Fruit fly (Drosophila melanogaster) whole organism, embryonic: ENCODE data around the gene ND-39.
A peak's percentile ranks its signal among the peaks of the same experiment; 100 is the strongest.

Experiments used
- BEAF-32 ChIP-seq: fragments of 200-800 bp; sonication (Bioruptor generic); optimal IDR thresholded peaks from 3 replicates; lab custom pipeline; 2017; ENCODE audit warnings: missing biosample characterization, missing genetic modification characterization, mild to moderate bottlenecking, moderate library complexity, missing genetic modification reagents
- Blimp-1 ChIP-seq: fragments of 200-800 bp; sonication (Bioruptor generic); optimal IDR thresholded peaks from 3 replicates; lab custom pipeline; 2018; ENCODE audit warnings: missing biosample characterization, missing genetic modification characterization, mild to moderate bottlenecking, moderate library complexity, missing genetic modification reagents
- CG11247 ChIP-seq: fragments of 200-800 bp; sonication (Bioruptor generic); IDR thresholded peaks from 2 replicates; pipeline ENCODE4 v1.3.6; 2022; ENCODE audit warnings: missing biosample characterization, missing genetic modification characterization
- CG13775 ChIP-seq: fragments of 200-800 bp; sonication (Bioruptor generic); optimal IDR thresholded peaks from 3 replicates; lab custom pipeline; 2017; ENCODE audit warnings: missing biosample characterization, mild to moderate bottlenecking, missing genetic modification characterization
- CG17186 ChIP-seq: fragments of 200-800 bp; sonication (Bioruptor generic); optimal IDR thresholded peaks from 3 replicates; lab custom pipeline; 2017; ENCODE audit warnings: missing biosample characterization, missing genetic modification reagents, missing genetic modification characterization
- CG18476 ChIP-seq: fragments of 200-800 bp; sonication (Bioruptor generic); optimal IDR thresholded peaks from 2 replicates; lab custom pipeline; 2016; ENCODE audit warnings: missing biosample characterization, mild to moderate bottlenecking, missing genetic modification characterization
- CG2712 ChIP-seq: fragments of 200-800 bp; optimal IDR thresholded peaks from 3 replicates; lab custom pipeline; 2019; ENCODE audit warnings: missing biosample characterization, mild to moderate bottlenecking, missing genetic modification characterization, moderate library complexity
- CG2875 ChIP-seq: fragments of 200-800 bp; sonication (Bioruptor generic); optimal IDR thresholded peaks from 2 replicates; lab custom pipeline; 2017; ENCODE audit warnings: missing biosample characterization, mild to moderate bottlenecking, missing genetic modification characterization, missing genetic modification reagents
- CG30020 ChIP-seq: fragments of 200-800 bp; optimal IDR thresholded peaks from 2 replicates; lab custom pipeline; 2019; ENCODE audit warnings: missing biosample characterization, mild to moderate bottlenecking, missing genetic modification characterization, moderate library complexity
- CG33213 ChIP-seq: fragments of 200-800 bp; sonication (Bioruptor generic); optimal IDR thresholded peaks from 3 replicates; lab custom pipeline; 2016; ENCODE audit warnings: missing biosample characterization, missing genetic modification characterization
- CG3847 ChIP-seq: fragments of 200-800 bp; sonication (Bioruptor generic); IDR thresholded peaks from 2 replicates; pipeline ENCODE4 v1.3.6; 2022; ENCODE audit warnings: missing biosample characterization, missing genetic modification characterization
- CG4617 ChIP-seq: fragments of 200-800 bp; sonication (Bioruptor generic); optimal IDR thresholded peaks from 3 replicates; lab custom pipeline; 2016; ENCODE audit warnings: missing biosample characterization, missing genetic modification characterization, borderline replicate concordance
- CG6272 ChIP-seq: fragments of 200-800 bp; sonication (Bioruptor generic); IDR thresholded peaks from 2 replicates; pipeline ENCODE4 v1.3.6; 2022; ENCODE audit warnings: missing biosample characterization, missing genetic modification characterization
- CG7372 ChIP-seq: fragments of 200-800 bp; sonication (Bioruptor generic); IDR thresholded peaks from 2 replicates; pipeline ENCODE4 v1.3.6; 2022; ENCODE audit warnings: missing biosample characterization, missing genetic modification characterization
- CG7786 ChIP-seq: fragments of 200-800 bp; sonication (Bioruptor generic); optimal IDR thresholded peaks from 2 replicates; lab custom pipeline; 2016; ENCODE audit warnings: missing biosample characterization, missing genetic modification characterization
- CG8478 ChIP-seq: fragments of >200 bp; optimal IDR thresholded peaks from 2 replicates; lab custom pipeline; 2018
- Dfd ChIP-seq, 2 experiments: fragments of >200 bp; optimal IDR thresholded peaks; 2 replicates each; lab custom pipeline; 2017; ENCODE audit warnings: missing biosample characterization in 2 of 2, missing genetic modification characterization in 2 of 2
- Ets65A ChIP-seq: fragments of 200-800 bp; sonication (Bioruptor generic); peaks from one replicate; lab custom pipeline; 2016; ENCODE audit warnings: missing biosample characterization, missing genetic modification characterization
- Hr39 ChIP-seq: fragments of >200 bp; optimal IDR thresholded peaks from 2 replicates; lab custom pipeline; 2017
- Lpt ChIP-seq: fragments of >200 bp; optimal IDR thresholded peaks from 2 replicates; lab custom pipeline; 2018; ENCODE audit warnings: missing biosample characterization, missing genetic modification characterization
- MBD-R2 ChIP-seq: fragments of 200-800 bp; sonication (Bioruptor generic); IDR thresholded peaks from 2 replicates; pipeline ENCODE4 v1.3.6; 2022; ENCODE audit warnings: missing biosample characterization, missing genetic modification characterization
- Mrtf ChIP-seq: fragments of 200-800 bp; sonication (Bioruptor generic); IDR thresholded peaks from 3 replicates; pipeline ENCODE4 v1.3.6; 2022; ENCODE audit warnings: missing biosample characterization, missing genetic modification characterization
- Neu2 ChIP-seq: fragments of 200-800 bp; sonication (Bioruptor generic); optimal IDR thresholded peaks from 3 replicates; lab custom pipeline; 2016; ENCODE audit warnings: missing biosample characterization, missing genetic modification characterization, borderline replicate concordance
- Nf-YB ChIP-seq: fragments of 200-800 bp; sonication (Bioruptor generic); optimal IDR thresholded peaks from 3 replicates; lab custom pipeline; 2019; ENCODE audit warnings: missing biosample characterization, mild to moderate bottlenecking, missing genetic modification characterization, moderate library complexity
- Ssrp ChIP-seq: fragments of 200-800 bp; sonication (Bioruptor generic); optimal IDR thresholded peaks from 2 replicates; lab custom pipeline; 2018; ENCODE audit warnings: missing biosample characterization, mild to moderate bottlenecking, missing genetic modification characterization, moderate library complexity
- Xbp1 ChIP-seq: fragments of 200-800 bp; sonication (Bioruptor generic); optimal IDR thresholded peaks from 3 replicates; lab custom pipeline; 2016; ENCODE audit warnings: missing biosample characterization, mild to moderate bottlenecking, missing genetic modification characterization
- YL-1 ChIP-seq: fragments of 200-800 bp; sonication (Bioruptor generic); optimal IDR thresholded peaks from 3 replicates; lab custom pipeline; 2017; ENCODE audit warnings: missing biosample characterization, mild to moderate bottlenecking, missing genetic modification characterization
- chif ChIP-seq, 2 experiments: fragments of 200-800 bp; sonication (Bioruptor generic); optimal IDR thresholded peaks; 3 replicates each; lab custom pipeline; 2016; ENCODE audit warnings: missing biosample characterization in 2 of 2, missing genetic modification characterization in 2 of 2
- chm ChIP-seq: fragments of 200-800 bp; sonication (Bioruptor generic); IDR thresholded peaks from 2 replicates; pipeline ENCODE4 v1.3.6; 2022; ENCODE audit warnings: missing biosample characterization, missing genetic modification characterization
- corto ChIP-seq: fragments of 200-800 bp; sonication (Bioruptor generic); optimal IDR thresholded peaks from 2 replicates; lab custom pipeline; 2016; ENCODE audit warnings: missing biosample characterization, mild to moderate bottlenecking, missing genetic modification characterization, moderate library complexity
- crc ChIP-seq: fragments of 200-800 bp; sonication (Bioruptor generic); optimal IDR thresholded peaks from 2 replicates; lab custom pipeline; 2016; ENCODE audit warnings: missing biosample characterization, missing genetic modification characterization
- da ChIP-seq: fragments of 200-800 bp; sonication (Bioruptor generic); optimal IDR thresholded peaks from 2 replicates; lab custom pipeline; 2016; ENCODE audit warnings: missing biosample characterization, missing genetic modification characterization
- dati ChIP-seq: fragments of 200-800 bp; sonication (Bioruptor generic); IDR thresholded peaks from 2 replicates; pipeline ENCODE4 v1.3.6; 2022; ENCODE audit warnings: missing biosample characterization, missing genetic modification characterization
- ewg ChIP-seq: fragments of 200-800 bp; sonication (Bioruptor generic); optimal IDR thresholded peaks from 3 replicates; lab custom pipeline; 2017; ENCODE audit warnings: mild to moderate bottlenecking, missing biosample characterization, missing genetic modification reagents, missing genetic modification characterization
- eyg ChIP-seq: fragments of 200-800 bp; sonication (Bioruptor generic); optimal IDR thresholded peaks from 3 replicates; lab custom pipeline; 2016; ENCODE audit warnings: missing biosample characterization, missing genetic modification characterization
- fd102C ChIP-seq: fragments of 200-800 bp; sonication (Bioruptor generic); optimal IDR thresholded peaks from 2 replicates; lab custom pipeline; 2018; ENCODE audit warnings: missing biosample characterization, mild to moderate bottlenecking, missing genetic modification characterization, moderate library complexity
- fd64A ChIP-seq: fragments of 200-800 bp; sonication (Bioruptor generic); optimal IDR thresholded peaks from 3 replicates; lab custom pipeline; 2018; ENCODE audit warnings: missing biosample characterization, mild to moderate bottlenecking, missing genetic modification characterization
- gem ChIP-seq: fragments of 200-800 bp; sonication (Bioruptor generic); optimal IDR thresholded peaks from 2 replicates; lab custom pipeline; 2019; ENCODE audit warnings: missing biosample characterization, mild to moderate bottlenecking, missing genetic modification characterization, moderate library complexity
- grau ChIP-seq: fragments of 200-800 bp; optimal IDR thresholded peaks from 3 replicates; lab custom pipeline; 2019; ENCODE audit warnings: missing biosample characterization, mild to moderate bottlenecking, missing genetic modification characterization, moderate library complexity
- h ChIP-seq: fragments of >200 bp; optimal IDR thresholded peaks from 2 replicates; lab custom pipeline; 2017
- lab ChIP-seq: fragments of 200-800 bp; sonication (Bioruptor generic); optimal IDR thresholded peaks from 3 replicates; lab custom pipeline; 2017; ENCODE audit warnings: missing biosample characterization, missing genetic modification characterization, mild to moderate bottlenecking, moderate library complexity, missing genetic modification reagents
- lmd ChIP-seq: fragments of 200-800 bp; sonication (Bioruptor generic); IDR thresholded peaks from 2 replicates; pipeline ENCODE4 v1.3.6; 2022; ENCODE audit warnings: missing biosample characterization, missing genetic modification characterization
- pros ChIP-seq: fragments of 200-800 bp; sonication (Bioruptor generic); optimal IDR thresholded peaks from 3 replicates; lab custom pipeline; 2019; ENCODE audit warnings: missing biosample characterization, mild to moderate bottlenecking, missing genetic modification characterization, moderate library complexity
- ranshi ChIP-seq: fragments of 200-800 bp; sonication (Bioruptor generic); IDR thresholded peaks from 2 replicates; pipeline ENCODE4 v1.3.6; 2022; ENCODE audit warnings: missing biosample characterization, missing genetic modification characterization
- shn ChIP-seq: fragments of 200-800 bp; sonication (Bioruptor generic); optimal IDR thresholded peaks from 3 replicates; lab custom pipeline; 2016; ENCODE audit warnings: missing biosample characterization, missing genetic modification characterization
- slou ChIP-seq: fragments of 200-800 bp; sonication (Bioruptor generic); optimal IDR thresholded peaks from 3 replicates; lab custom pipeline; 2016; ENCODE audit warnings: missing biosample characterization, missing genetic modification characterization
- sr ChIP-seq: fragments of 200-800 bp; sonication (Bioruptor generic); IDR thresholded peaks from 3 replicates; pipeline ENCODE4 v1.3.6; 2022; ENCODE audit warnings: missing biosample characterization, missing genetic modification characterization
- stc ChIP-seq: fragments of 200-800 bp; sonication (Bioruptor generic); IDR thresholded peaks from 2 replicates; pipeline ENCODE4 v1.3.6; 2022; ENCODE audit warnings: missing biosample characterization, missing genetic modification characterization
- tio ChIP-seq: fragments of 200-800 bp; sonication (Bioruptor generic); optimal IDR thresholded peaks from 2 replicates; lab custom pipeline; 2017; ENCODE audit warnings: missing biosample characterization, missing genetic modification characterization, inconsistent platforms
- zen2 ChIP-seq: fragments of 200-800 bp; sonication (Bioruptor generic); IDR thresholded peaks from 3 replicates; pipeline ENCODE4 v1.3.6; 2022; ENCODE audit warnings: missing biosample characterization, missing genetic modification characterization; ENCODE audit not compliant: partially characterized antibody

The ND-39 gene

DNA sequence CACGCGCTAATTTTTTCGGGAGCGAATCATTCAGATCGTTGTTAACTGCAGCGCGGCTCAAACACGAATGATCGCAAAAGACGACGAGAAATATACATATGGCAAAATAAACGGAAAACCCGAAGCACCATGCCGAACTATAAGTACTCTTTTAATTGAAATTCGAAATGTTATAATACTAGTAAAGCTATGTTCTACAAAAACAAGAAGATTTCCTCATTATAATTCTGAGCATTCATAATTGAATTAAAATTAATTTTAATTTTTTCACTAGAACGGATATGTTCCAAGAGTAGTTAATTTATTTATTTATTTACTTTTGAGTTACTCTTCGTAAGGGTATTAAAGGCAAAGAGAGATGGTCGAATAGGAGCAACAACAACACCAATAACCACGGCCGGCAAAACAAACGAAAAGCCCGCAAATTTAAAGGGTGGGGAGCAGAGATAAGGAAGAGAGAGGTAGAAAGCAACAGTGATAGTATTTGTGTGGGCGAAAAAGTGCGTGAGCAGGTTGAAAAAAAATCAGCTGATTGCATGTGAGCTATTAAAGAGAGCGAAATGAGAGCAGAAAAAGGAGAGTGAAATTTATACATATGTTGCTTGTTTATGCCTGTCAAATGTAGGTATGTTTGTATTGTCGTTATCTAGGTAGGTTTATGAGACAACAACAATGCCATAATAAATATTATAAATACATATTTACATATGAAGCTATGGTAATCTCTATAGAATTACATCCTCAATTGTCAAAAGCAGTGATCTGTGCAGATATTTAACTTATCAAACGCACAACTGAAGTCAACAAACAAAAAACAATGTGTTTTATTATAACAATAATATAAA is 1.8 kb downstream of the ND-39 start (continued):
- TF ChIP-seq dati (GFP tag; lab: Robert Waterston, UW) (no peak), Blimp-1 (GFP tag; lab: Kevin White, UChicago) (peak; percentile 42), CG3847 (GFP tag; lab: Robert Waterston, UW) (peak; percentile 72), slou (GFP tag; lab: Kevin White, UChicago) (no peak), Hr39 (no peak), YL-1 (GFP tag; lab: Kevin White, UChicago) (no peak), CG18476 (GFP tag; lab: Kevin White, UChicago) (no peak), CG33213 (GFP tag; lab: Kevin White, UChicago) (peak; percentile 4), fd64A (GFP tag; lab: Kevin White, UChicago) (peak; percentile 58), h (lab: Kevin White, UChicago) (no peak), zen2 (GFP tag; lab: Robert Waterston, UW) (no peak), CG17186 (GFP tag; lab: Kevin White, UChicago) (no peak), da (GFP tag; lab: Kevin White, UChicago) (no peak), CG4617 (GFP tag; lab: Kevin White, UChicago) (peak; percentile 23), Neu2 (no peak), ranshi (GFP tag; lab: Robert Waterston, UW) (peak; percentile 48; the same call in 1 of the 2 replicates), Ssrp (peak; percentile 56), CG30020 (tag; lab: Kevin White, UChicago) (no peak), eyg (GFP tag; lab: Kevin White, UChicago) (peak; percentile 39), CG6272 (GFP tag; lab: Robert Waterston, UW) (no peak), corto (GFP tag; lab: Kevin White, UChicago) (peak; percentile 59), tio (GFP tag; lab: Kevin White, UChicago) (peak; percentile 53), chm (GFP tag; lab: Robert Waterston, UW) (peak; percentile 38; the same call in 1 of the 2 replicates), Lpt (GFP tag; lab: Kevin White, UChicago) (no peak), Mrtf (GFP tag; lab: Robert Waterston, UW) (peak; percentile 64; the same call in 1 of the 3 replicates), ewg (GFP tag; lab: Kevin White, UChicago) (peak; percentile 15), stc (GFP tag; lab: Robert Waterston, UW) (peak; percentile 84), Ets65A (GFP tag; lab: Kevin White, UChicago) (peak; percentile 90), sr (GFP tag; lab: Robert Waterston, UW) (peak; percentile 96)

- TF ChIP-seq CG11247 (GFP tag; lab: Robert Waterston, UW) (no peak), CG7786 (peak; percentile 3), crc (peak; percentile 11), Nf-YB (peak; percentile 4), chm (GFP tag; lab: Robert Waterston, UW) (no peak), MBD-R2 (GFP tag; lab: Robert Waterston, UW) (no peak), lab (GFP tag; lab: Kevin White, UChicago) (peak; percentile 64), CG2875 (GFP tag; lab: Kevin White, UChicago) (no peak), chif (GFP tag; optimal IDR thresholded peaks at IDR 0.05; lab: Kevin White, UChicago) (no peak), shn (GFP tag; lab: Kevin White, UChicago) (no peak), grau (tag; lab: Kevin White, UChicago) (peak; percentile 54), CG7372 (GFP tag; lab: Robert Waterston, UW) (no peak), Dfd (GFP tag; optimal IDR thresholded peaks at IDR 0.05; lab: Kevin White, UChicago) (no peak), fd102C (GFP tag; lab: Kevin White, UChicago) (no peak), CG8478 (lab: Kevin White, UChicago) (no peak), lmd (GFP tag; lab: Robert Waterston, UW) (peak; percentile 14; the same call in 1 of the 2 replicates), Xbp1 (GFP tag; lab: Kevin White, UChicago) (peak; percentile 9), gem (peak; percentile 65), BEAF-32 (GFP tag; lab: Kevin White, UChicago) (no peak), pros (GFP tag; lab: Kevin White, UChicago) (no peak), CG13775 (peak; percentile 8), CG2712 (tag; lab: Kevin White, UChicago) (peak; percentile 32)
These were observed 2.4 kb downstream of the ND-39 start for dm6 chr3L:20494262-20494601.
